Fruit fly (Drosophila melanogaster) whole organism, prepupa: ENCODE data around the gene CG11350.

Experiments
- CG3032 ChIP-seq: fragments of 200-800 bp; optimal IDR thresholded peaks from 2 replicates; lab custom pipeline; 2019; ENCODE audit warnings: missing biosample characterization, mild to moderate bottlenecking, missing genetic modification characterization, moderate library complexity
- CG6163 ChIP-seq: fragments of 200-800 bp; sonication (Bioruptor generic); IDR thresholded peaks from 3 replicates; pipeline ENCODE4 v1.3.6; 2022; ENCODE audit warnings: missing biosample characterization, missing genetic modification characterization
- CG6808 ChIP-seq: fragments of 200-800 bp; sonication (Bioruptor generic); optimal IDR thresholded peaks from 3 replicates; lab custom pipeline; 2017; ENCODE audit warnings: missing biosample characterization, missing genetic modification characterization, mild to moderate bottlenecking, moderate library complexity, missing genetic modification reagents
- CG9139 ChIP-seq: fragments of 200-800 bp; sonication (Bioruptor generic); optimal IDR thresholded peaks from 3 replicates; lab custom pipeline; 2017; ENCODE audit warnings: missing biosample characterization, mild to moderate bottlenecking, missing genetic modification characterization
- Sox14 ChIP-seq: fragments of 200-800 bp; sonication (Bioruptor generic); optimal IDR thresholded peaks from 3 replicates; lab custom pipeline; 2016; ENCODE audit warnings: missing biosample characterization, missing genetic modification characterization
- Sox15 ChIP-seq: fragments of 200-800 bp; sonication (Bioruptor generic); optimal IDR thresholded peaks from 3 replicates; lab custom pipeline; 2016; ENCODE audit warnings: missing biosample characterization, missing genetic modification characterization
- acj6 ChIP-seq: fragments of 200-800 bp; sonication (Bioruptor generic); optimal IDR thresholded peaks from 3 replicates; lab custom pipeline; 2016; ENCODE audit warnings: missing biosample characterization, missing genetic modification characterization
- spab ChIP-seq: fragments of 200-800 bp; sonication (Bioruptor generic); optimal IDR thresholded peaks from 2 replicates; lab custom pipeline; 2017; ENCODE audit warnings: missing biosample characterization, mild to moderate bottlenecking, missing genetic modification characterization, missing genetic modification reagents

DNA sequence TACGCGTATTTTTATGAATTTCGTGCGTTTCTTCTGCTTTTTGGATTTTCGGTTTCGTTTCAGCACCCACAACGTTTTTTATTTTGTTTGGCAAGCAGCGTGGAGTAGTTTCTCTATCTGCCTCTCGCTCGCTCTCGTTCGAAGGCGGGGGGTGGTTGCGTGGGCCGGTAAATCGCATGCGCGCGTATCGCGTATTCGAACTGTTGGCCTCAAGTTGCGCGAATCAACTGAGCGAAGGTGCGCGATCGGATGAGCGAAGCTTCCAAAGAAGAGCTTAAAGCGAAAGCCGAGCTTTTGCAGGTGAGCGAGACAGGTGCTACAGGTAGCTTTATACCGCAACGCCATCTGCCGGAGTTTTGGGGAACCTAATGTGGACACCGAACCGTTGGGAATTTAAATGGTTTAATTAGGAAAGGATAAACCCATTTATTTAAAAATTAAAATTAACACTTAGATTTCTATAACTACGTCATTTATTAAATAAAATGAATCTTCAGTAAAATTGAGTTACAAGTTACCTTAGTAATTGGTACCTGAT, 49.4 kb downstream of the CG11350 start, which contains the start of gene Tie:
- TF ChIP-seq Sox14 (GFP tag; lab: Kevin White, UChicago) = no peak
- no peak for TF ChIP-seq CG3032 (tag; lab: Kevin White, UChicago)
- no peak for TF ChIP-seq CG9139 (GFP tag; lab: Kevin White, UChicago)
- TF ChIP-seq acj6 = no peak
- no peak for TF ChIP-seq CG6163 (GFP tag; lab: Robert Waterston, UW)
- TF ChIP-seq Sox15 (GFP tag; lab: Kevin White, UChicago) = no peak
- TF ChIP-seq spab (GFP tag; lab: Kevin White, UChicago) = no peak
- no peak for TF ChIP-seq CG6808
